Fruit fly (Drosophila melanogaster) whole organism: ENCODE measurements around the gene CG2260.

Source experiments
- CG8478 ChIP-seq: fragments of >200 bp; optimal IDR thresholded peaks from 2 replicates; lab custom pipeline; 2018; ENCODE audit warnings: inconsistent platforms
- Dll ChIP-seq: fragments of >200 bp; optimal IDR thresholded peaks from 2 replicates; lab custom pipeline; 2017
- EcR ChIP-seq, 2 experiments: fragments of >200 bp; optimal IDR thresholded peaks; 2 replicates each; lab custom pipeline; 2017; ENCODE audit warnings: missing biosample characterization in 2 of 2, missing genetic modification characterization in 2 of 2, missing genetic modification reagents in 2 of 2
- pan ChIP-seq: fragments of >200 bp; optimal IDR thresholded peaks from 2 replicates; lab custom pipeline; 2017
- psq ChIP-seq: fragments of >200 bp; optimal IDR thresholded peaks from 2 replicates; lab custom pipeline; 2017
- usp ChIP-seq: fragments of >200 bp; optimal IDR thresholded peaks from 2 replicates; lab custom pipeline; 2017; ENCODE audit warnings: missing biosample characterization, missing genetic modification characterization, mixed read lengths

Gene CG2260

DNA sequence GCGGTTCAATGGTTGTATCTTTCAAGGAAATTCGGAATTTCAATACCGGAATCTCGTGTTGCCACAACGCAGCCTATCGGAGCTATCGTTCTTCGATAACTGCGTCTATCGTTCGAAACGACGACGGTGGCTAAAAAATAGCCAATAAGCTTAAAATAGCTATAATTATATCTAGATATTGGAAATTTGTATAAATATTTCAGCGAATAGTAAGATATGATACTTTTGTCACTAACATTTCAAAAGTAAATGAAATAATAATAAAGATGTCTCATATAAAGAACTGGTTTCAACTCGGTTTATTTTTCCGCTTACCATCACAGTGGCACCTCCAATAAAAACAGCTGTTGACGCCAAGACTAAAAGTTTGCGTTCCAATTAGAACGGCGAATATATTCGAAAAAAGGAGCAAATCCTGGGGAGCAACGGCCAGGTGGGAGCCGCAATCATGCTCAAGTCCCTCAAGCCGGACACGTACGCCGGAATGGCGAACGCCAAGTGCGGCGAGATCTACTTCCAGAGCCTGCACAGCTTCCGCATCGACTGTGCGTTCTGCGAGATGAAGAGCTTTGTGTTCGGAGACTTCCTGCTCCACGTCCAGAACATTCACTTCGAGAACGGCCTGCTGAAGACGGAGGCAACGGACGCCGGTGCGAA is 24.7 kb upstream of the CG2260 start, which contains the start of the genes alpha-PheRS and CG2129:
alpha-PheRS (minus strand) TSS at position 102 of the 657 bp plus-strand sequence.
CG2129 (plus strand) TSS at position 339 of the 657 bp plus-strand sequence.
- TF ChIP-seq psq (lab: Kevin White, UChicago) (no peak), Dll (lab: Kevin White, UChicago) (no peak), EcR (GFP tag; optimal IDR thresholded peaks at IDR 0.05; lab: Kevin White, UChicago) (no peak), pan (lab: Kevin White, UChicago) (no peak), usp (no peak), CG8478 (no peak)

DNA sequence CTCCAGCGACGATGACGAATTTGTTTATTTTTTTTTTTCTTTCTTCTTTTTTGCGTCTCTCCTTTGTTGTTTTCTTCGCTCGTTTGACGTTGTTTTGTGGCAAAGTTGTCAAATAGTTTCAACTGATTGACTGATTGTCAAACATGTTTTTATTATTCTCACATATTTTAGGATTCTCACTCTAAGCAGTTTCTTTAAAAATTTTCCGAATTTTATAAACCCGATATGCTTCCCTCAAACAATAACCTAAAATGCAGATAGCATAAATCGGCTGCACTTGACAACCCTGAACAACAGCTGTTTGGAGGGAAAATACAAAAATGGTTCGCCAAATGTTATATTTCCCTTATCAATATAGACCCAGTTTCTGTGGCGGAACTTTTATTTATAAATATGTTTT is 22.6 kb upstream of the CG2260 start, which contains the start of gene CG17982:
CG17982 (minus strand) TSS at position 299 of the 400 bp plus-strand sequence.
- no peak for TF ChIP-seq usp
- no peak for TF ChIP-seq psq (lab: Kevin White, UChicago)
- TF ChIP-seq Dll (lab: Kevin White, UChicago), result no peak

DNA sequence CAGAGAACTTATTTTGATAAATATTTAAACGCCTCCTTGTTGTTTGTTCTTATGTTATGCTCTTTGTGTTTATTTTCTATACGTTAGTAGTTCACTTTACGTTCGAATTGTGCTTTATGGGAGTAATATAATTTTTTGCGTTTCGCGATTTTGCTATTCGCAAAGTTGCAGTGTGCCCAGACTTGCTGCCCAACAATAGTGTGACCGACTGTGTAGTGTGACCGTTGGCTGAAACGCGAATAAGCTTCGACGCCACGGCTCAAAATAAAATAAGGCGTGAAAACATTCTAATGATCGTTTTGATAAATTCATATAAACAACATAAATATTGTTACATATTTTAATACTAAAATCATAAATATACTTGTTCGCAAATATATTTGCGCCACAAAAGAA is 21.1 kb upstream of the CG2260 start, which contains the start of gene Smox:
Smox (minus strand) TSS at position 213 of the 396 bp plus-strand sequence.
- TF ChIP-seq CG8478 (no peak), psq (lab: Kevin White, UChicago) (no peak), usp (no peak), Dll (lab: Kevin White, UChicago) (no peak), EcR (GFP tag; optimal IDR thresholded peaks at IDR 0.05; lab: Kevin White, UChicago) (no peak), pan (lab: Kevin White, UChicago) (no peak)

DNA sequence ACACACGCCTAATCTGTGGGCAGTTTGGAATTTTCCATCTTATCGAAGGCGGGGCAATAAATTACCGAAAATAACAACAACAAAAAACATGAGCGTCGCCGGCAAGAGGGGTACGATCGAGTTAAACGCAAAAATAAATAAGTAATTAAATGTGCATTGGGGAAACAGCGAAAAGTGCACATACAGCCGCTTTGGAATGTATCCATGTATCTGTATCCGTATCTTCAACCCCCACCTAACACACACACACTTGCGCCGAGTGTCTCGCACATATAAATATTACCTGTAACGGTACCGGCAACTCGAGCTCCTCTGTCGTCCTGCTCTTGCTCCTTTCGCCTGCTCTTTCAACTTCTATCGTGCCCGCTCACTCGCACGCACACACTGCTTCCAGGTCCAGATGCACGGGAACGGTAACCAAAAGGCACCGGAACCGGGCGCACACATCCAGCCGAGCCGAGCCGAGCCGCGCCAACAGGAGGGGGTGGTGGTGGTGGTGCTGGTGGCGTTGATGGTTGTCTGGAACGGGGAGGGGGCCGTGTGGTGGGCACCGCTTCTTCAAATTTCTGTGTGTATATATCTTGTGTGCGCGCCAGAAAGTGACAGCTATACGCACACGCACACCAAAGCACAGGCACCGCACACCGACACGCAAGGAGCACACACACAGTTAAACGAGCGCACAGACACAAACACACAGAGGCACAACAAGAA is 20.6 kb upstream of the CG2260 start:
- TF ChIP-seq Dll (lab: Kevin White, UChicago), result peak; percentile 24
- TF ChIP-seq CG8478, result peak; percentile 87
- no peak for TF ChIP-seq psq (lab: Kevin White, UChicago)

DNA sequence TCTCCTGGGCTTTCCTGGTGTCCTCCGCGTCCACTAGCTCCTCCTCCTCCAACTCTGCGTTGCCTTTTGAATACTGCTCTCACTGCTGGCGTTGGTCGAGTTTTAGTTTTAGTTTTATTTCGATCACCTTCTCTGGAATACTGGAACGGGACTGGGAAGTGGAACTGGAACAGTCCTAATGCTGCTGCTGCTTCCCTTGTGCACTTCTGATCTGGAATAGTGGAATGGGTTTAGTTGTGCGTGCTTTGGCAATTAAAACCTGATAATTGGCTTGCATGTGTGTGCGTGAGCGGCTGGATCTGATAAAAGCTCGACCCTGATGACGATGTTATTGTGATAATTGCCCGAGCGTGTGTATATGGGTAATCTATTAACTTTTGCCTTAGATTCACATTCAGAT is 19.8 kb upstream of the CG2260 start:
- TF ChIP-seq pan (lab: Kevin White, UChicago), result no peak
- no peak for TF ChIP-seq usp
- TF ChIP-seq CG8478, result no peak
- no peak for TF ChIP-seq psq (lab: Kevin White, UChicago)
- no peak for TF ChIP-seq EcR (GFP tag; optimal IDR thresholded peaks at IDR 0.05; lab: Kevin White, UChicago)
- TF ChIP-seq Dll (lab: Kevin White, UChicago), result no peak

DNA sequence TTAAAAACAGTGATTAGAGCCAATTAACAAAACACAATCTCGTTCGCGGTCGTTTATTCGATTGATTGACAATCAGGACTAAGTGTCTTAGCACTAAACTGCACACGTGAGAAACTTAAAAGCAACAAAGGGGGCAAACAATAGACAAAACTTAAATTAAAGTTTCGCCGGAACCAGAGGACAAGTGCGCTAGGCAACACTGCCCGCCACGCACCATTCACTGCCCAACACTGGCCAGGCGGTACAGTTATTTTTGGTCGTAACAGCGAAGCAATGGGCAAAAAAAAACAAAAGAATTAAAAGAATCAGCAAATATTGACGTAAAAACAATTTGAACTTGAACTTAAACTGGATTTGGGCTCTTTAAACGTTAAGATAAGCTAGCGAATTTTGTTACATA is 16.3 kb upstream of the CG2260 start:
- no peak for TF ChIP-seq Dll (lab: Kevin White, UChicago)
- TF ChIP-seq pan (lab: Kevin White, UChicago), result no peak
- TF ChIP-seq psq (lab: Kevin White, UChicago), result no peak
- TF ChIP-seq EcR (GFP tag; optimal IDR thresholded peaks at IDR 0.05; lab: Kevin White, UChicago), result no peak
- TF ChIP-seq usp, result no peak

DNA sequence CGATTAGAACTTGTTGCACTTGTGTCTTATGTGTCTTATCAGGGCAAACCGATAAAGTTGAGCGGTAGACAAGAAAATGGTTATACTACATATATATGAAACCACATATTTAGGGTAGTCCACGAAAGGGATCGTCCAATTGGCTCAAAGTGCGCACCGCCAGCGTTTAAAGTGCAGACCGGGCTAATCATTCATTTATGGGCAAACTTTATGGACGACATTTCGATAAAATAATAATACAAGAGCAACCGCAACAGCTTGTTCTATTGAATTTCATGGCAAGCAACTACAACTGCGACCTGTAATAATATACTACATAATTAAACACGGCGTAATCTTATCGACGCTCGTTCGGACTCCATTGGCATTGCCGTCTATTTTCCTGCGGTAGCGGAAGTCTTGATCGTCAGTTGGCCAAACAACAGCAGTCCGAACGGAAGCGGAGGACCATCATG is 14.5 kb upstream of the CG2260 start, which contains the start of the genes cyr and CG2120:
cyr (minus strand) TSS at position 294 of the 455 bp plus-strand sequence.
CG2120 (plus strand) TSS at position 405 of the 455 bp plus-strand sequence.
- TF ChIP-seq EcR (GFP tag; optimal IDR thresholded peaks at IDR 0.05; lab: Kevin White, UChicago) (no peak), pan (lab: Kevin White, UChicago) (no peak), Dll (lab: Kevin White, UChicago) (no peak), psq (lab: Kevin White, UChicago) (no peak), CG8478 (no peak), usp (no peak)

DNA sequence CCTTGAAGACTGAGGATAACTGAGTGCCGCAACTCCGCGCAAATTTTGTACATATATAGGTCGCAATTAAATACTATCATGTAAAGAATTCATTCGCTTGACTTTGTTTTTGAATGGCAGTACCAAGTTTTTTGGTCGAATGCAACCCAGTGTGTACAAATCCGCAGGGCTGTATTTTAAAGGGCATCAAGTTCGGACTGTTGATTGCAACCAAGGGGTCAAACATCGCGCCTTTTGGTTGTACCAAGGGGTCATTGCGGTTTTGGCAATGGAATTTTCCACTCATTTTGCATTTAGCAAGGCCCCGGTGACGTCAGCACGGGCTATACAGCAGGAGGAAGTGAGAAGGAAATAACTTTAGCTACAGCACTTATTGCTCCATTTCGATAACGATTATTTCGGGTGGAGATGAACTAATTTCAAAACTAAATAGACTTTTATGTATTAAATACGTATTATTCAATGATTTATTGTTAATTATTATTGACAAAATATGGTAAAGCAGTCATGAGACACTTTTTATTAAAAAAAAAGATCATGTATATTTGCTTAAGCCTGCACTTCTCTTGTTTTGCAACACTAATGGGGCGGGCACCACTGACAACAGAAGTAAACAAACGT is 10.9 kb upstream of the CG2260 start, which contains the start of gene CG10958:
CG10958 (plus strand) TSS at position 593 of the 621 bp plus-strand sequence.
- TF ChIP-seq pan (lab: Kevin White, UChicago), result no peak
- no peak for TF ChIP-seq psq (lab: Kevin White, UChicago)
- TF ChIP-seq usp, result no peak
- no peak for TF ChIP-seq CG8478
- TF ChIP-seq EcR (GFP tag; optimal IDR thresholded peaks at IDR 0.05; lab: Kevin White, UChicago), result no peak
- TF ChIP-seq Dll (lab: Kevin White, UChicago), result no peak

DNA sequence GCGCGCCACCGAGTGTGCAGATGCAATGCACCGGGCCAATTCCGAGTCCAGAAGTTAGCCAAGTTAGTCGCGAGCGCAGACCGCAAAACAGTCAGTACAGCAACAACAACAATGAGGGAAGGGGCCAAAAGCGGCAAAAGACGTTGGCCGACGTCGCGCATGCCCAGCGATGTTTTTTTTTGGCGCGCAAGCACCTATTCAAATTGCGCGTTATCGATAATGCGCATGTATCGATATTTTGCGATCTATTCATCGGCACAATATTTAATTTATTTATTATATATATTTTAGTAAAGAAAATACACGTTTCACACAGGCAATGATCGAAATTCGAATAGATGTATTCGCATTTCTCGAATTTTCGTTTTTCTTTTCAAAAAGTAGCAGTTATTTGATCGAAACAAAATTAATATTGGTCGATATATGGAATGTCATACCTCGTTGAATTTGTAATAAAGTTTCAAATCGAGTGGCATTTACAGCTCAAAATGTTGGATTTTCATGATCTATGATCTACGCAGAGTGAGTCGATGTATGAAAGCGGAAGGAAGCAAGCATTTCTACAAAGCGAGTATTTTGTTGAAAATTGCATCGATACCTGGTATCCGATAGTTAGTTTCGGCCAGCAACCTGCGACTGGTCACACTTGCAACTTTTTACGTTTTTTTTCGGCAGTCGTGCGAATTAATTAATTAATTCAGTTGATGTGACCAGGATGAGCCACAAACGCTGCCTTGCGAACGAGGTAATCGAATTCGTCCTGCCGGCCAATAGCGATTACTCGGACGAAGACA is 8.5 kb upstream of the CG2260 start, which contains the start of gene CG2116:
CG2116 (plus strand) TSS at position 609 of the 794 bp plus-strand sequence.
- TF ChIP-seq psq (lab: Kevin White, UChicago) (no peak), EcR (GFP tag; optimal IDR thresholded peaks at IDR 0.05; lab: Kevin White, UChicago) (no peak), CG8478 (no peak), Dll (lab: Kevin White, UChicago) (no peak), usp (no peak)

DNA sequence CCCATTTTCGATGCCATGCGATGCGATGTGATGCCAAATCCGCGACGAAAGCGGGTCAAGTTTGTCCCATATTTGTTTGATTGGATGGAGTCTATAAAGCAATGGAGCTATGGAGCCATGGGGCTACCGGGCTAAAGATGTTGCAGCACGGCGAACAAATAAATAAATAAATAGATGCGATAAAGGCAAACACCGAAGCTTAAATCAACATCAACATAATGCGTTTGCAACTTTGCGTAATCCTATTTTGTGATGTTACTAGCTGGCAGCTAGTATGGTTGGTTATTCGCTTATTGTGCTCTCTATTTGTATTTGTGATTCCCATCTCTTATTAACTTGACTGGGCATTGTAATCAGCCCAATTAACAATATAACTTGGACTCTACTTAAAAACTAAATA is 7.2 kb upstream of the CG2260 start:
- TF ChIP-seq CG8478 (no peak), usp (no peak), EcR (GFP tag; optimal IDR thresholded peaks at IDR 0.05; lab: Kevin White, UChicago) (no peak), pan (lab: Kevin White, UChicago) (no peak), Dll (lab: Kevin White, UChicago) (no peak), psq (lab: Kevin White, UChicago) (no peak)

DNA sequence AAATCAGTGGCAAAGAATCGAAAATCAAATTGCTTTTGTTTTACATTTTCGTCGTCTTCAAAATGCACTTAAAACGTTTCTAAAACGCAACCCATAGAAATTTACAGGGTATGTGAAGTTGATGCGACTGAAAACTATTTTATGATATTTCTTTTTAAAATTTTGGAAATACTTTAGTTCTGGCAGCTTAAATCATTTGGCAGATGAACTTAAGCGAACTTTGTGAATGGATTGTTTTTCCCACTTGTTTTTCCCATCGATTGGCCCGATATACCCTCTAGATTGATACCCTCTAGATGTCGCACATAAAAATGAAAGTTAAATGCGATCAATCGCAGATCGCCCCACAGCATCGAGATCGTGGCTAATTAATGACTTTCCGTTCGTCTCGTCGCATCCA is 5.2 kb upstream of the CG2260 start:
- TF ChIP-seq usp (no peak), Dll (lab: Kevin White, UChicago) (no peak), psq (lab: Kevin White, UChicago) (no peak), pan (lab: Kevin White, UChicago) (no peak), EcR (GFP tag; optimal IDR thresholded peaks at IDR 0.05; lab: Kevin White, UChicago) (no peak), CG8478 (no peak)
